Worm (Caenorhabditis elegans) whole organism, L2 larva: ENCODE measurements around the gene ZC374.2.

Experiments
- R02D3.7 ChIP-seq: fragments of 150-350 bp; optimal IDR thresholded peaks from 2 replicates; lab custom pipeline; 2014; ENCODE audit warnings: missing biosample characterization, missing genetic modification characterization
- ceh-82 ChIP-seq: fragments of 150-350 bp; optimal IDR thresholded peaks from 2 replicates; lab custom pipeline; 2014; ENCODE audit warnings: missing biosample characterization, missing genetic modification characterization
- egl-27 ChIP-seq: sonication (generic microtip); optimal IDR thresholded peaks from 3 replicates; lab custom pipeline; 2017; ENCODE audit warnings: missing biosample characterization, missing genetic modification reagents, missing genetic modification characterization
- mdl-1 ChIP-seq, 2 experiments: fragments of 150-350 bp in 1 of 2; sonication (generic microtip) in 1 of 2; optimal IDR thresholded peaks; 2 replicates each; lab custom pipeline; 2017; ENCODE audit warnings: missing biosample characterization in 2 of 2, missing genetic modification characterization in 2 of 2
- nhr-11 ChIP-seq: fragments of 150-350 bp; optimal IDR thresholded peaks from 2 replicates; lab custom pipeline; 2014; ENCODE audit warnings: missing biosample characterization, missing genetic modification characterization
- nhr-77 ChIP-seq: fragments of 150-350 bp; optimal IDR thresholded peaks from 2 replicates; lab custom pipeline; 2014; ENCODE audit warnings: missing biosample characterization, missing genetic modification characterization

- TF ChIP-seq ceh-82 (tag; lab: Kevin White, UChicago), result no peak
- TF ChIP-seq nhr-77, result no peak
- no peak for TF ChIP-seq mdl-1 (tag; optimal IDR thresholded peaks at IDR 0.05; lab: Kevin White, UChicago)
- no peak for TF ChIP-seq nhr-11 (tag; lab: Kevin White, UChicago)
- TF ChIP-seq egl-27, result no peak
- no peak for TF ChIP-seq R02D3.7 (tag; lab: Kevin White, UChicago)
Measured at ce11 chrX:9984889-9985404, 62.3 kb downstream of the ZC374.2 start, which contains the start of gene F19C6.5.
